Worm (Caenorhabditis elegans) whole organism, L2 larva: ENCODE results near the gene tba-4.

ENCODE experiments used
- fos-1 ChIP-seq: fragments of 150-350 bp; optimal IDR thresholded peaks from 2 replicates; lab custom pipeline; 2014; ENCODE audit warnings: missing biosample characterization, missing genetic modification characterization
- mdl-1 ChIP-seq, 2 experiments: fragments of 150-350 bp in 1 of 2; sonication (generic microtip) in 1 of 2; optimal IDR thresholded peaks; 2 replicates each; lab custom pipeline; 2017; ENCODE audit warnings: missing biosample characterization in 2 of 2, missing genetic modification characterization in 2 of 2
- nhr-77 ChIP-seq: fragments of 150-350 bp; optimal IDR thresholded peaks from 2 replicates; lab custom pipeline; 2014; ENCODE audit warnings: missing biosample characterization, missing genetic modification characterization
- zag-1 ChIP-seq: fragments of 150-350 bp; optimal IDR thresholded peaks from 2 replicates; lab custom pipeline; 2014; ENCODE audit warnings: missing biosample characterization, missing genetic modification characterization

ce11 chrII:10870698-10871097 lies 47.8 kb upstream of the tba-4 start:
- TF ChIP-seq nhr-77 (no peak), fos-1 (tag; lab: Kevin White, UChicago) (no peak), zag-1 (tag; lab: Kevin White, UChicago) (no peak), mdl-1 (tag; optimal IDR thresholded peaks at IDR 0.05; lab: Kevin White, UChicago) (no peak)
